Worm (Caenorhabditis elegans) whole organism, L4 larva: ENCODE data around the gene ZK666.12.

Experiments used
- T20F7.1 ChIP-seq: fragments of 200-800 bp; sonication (Bioruptor generic); optimal IDR thresholded peaks from 2 replicates; lab custom pipeline; 2018; ENCODE audit warnings: mild to moderate bottlenecking, missing genetic modification characterization, missing compliant biosample characterization
- T26A8.4 ChIP-seq: fragments of 200-800 bp; sonication (Bioruptor generic); IDR thresholded peaks from 2 replicates; pipeline ENCODE4 v1.3.6; 2022; ENCODE audit warnings: missing genetic modification characterization, missing compliant biosample characterization
- Y5F2A.4 ChIP-seq: fragments of 200-800 bp; sonication (Bioruptor generic); optimal IDR thresholded peaks from 2 replicates; lab custom pipeline; 2018; ENCODE audit warnings: mild to moderate bottlenecking, missing genetic modification characterization, missing compliant biosample characterization
- aha-1 ChIP-seq: fragments of 150-350 bp; peaks from one replicate; lab custom pipeline; 2014; ENCODE audit warnings: missing biosample characterization, missing genetic modification characterization
- ceh-28 ChIP-seq: fragments of 150-350 bp; optimal IDR thresholded peaks from 2 replicates; lab custom pipeline; 2014; ENCODE audit warnings: missing biosample characterization, missing genetic modification reagents, missing genetic modification characterization
- ceh-32 ChIP-seq: sonication (generic microtip); optimal IDR thresholded peaks from 2 replicates; lab custom pipeline; 2016; ENCODE audit warnings: mild to moderate bottlenecking, missing genetic modification characterization, missing compliant biosample characterization; ENCODE audit not compliant: poor library complexity
- ceh-62 ChIP-seq: sonication (generic microtip); optimal IDR thresholded peaks from 2 replicates; lab custom pipeline; 2017; ENCODE audit warnings: missing biosample characterization, missing genetic modification characterization
- ceh-82 ChIP-seq: sonication (generic microtip); optimal IDR thresholded peaks from 2 replicates; lab custom pipeline; 2017; ENCODE audit warnings: missing biosample characterization, missing genetic modification characterization
- daf-12 ChIP-seq: fragments of 150-350 bp; optimal IDR thresholded peaks from 2 replicates; lab custom pipeline; 2014; ENCODE audit warnings: missing biosample characterization, missing genetic modification reagents, missing genetic modification characterization
- daf-16 ChIP-seq, 3 experiments: sonication (generic microtip); optimal IDR thresholded peaks; 2 replicates each; lab custom pipeline; 2016 to 2017; ENCODE audit warnings: missing genetic modification characterization in 3 of 3, missing genetic modification reagents in 3 of 3, mild to moderate bottlenecking in 2 of 3, missing compliant biosample characterization in 2 of 3, missing biosample characterization in 1 of 3, moderate library complexity in 1 of 3
- daf-19 ChIP-seq: fragments of 200-800 bp; sonication (Bioruptor generic); conservative IDR thresholded peaks from 2 replicates; pipeline ENCODE4 v1.3.6; 2022; ENCODE audit warnings: missing genetic modification characterization, missing compliant biosample characterization
- daf-8 ChIP-seq: fragments of 200-800 bp; sonication (Bioruptor generic); IDR thresholded peaks from 2 replicates; pipeline ENCODE4 v1.3.6; 2022; ENCODE audit warnings: missing genetic modification characterization, missing compliant biosample characterization
- dmd-6 ChIP-seq: fragments of 200-800 bp; sonication (Bioruptor generic); IDR thresholded peaks from 2 replicates; pipeline ENCODE4 v1.3.6; 2022; ENCODE audit warnings: missing genetic modification reagents, missing genetic modification characterization, missing compliant biosample characterization
- dmd-8 ChIP-seq: fragments of 200-800 bp; sonication (Bioruptor generic); IDR thresholded peaks from 2 replicates; pipeline ENCODE4 v1.3.6; 2022; ENCODE audit warnings: missing genetic modification characterization, missing compliant biosample characterization
- dpl-1 ChIP-seq: fragments of 150-350 bp; optimal IDR thresholded peaks from 2 replicates; lab custom pipeline; 2014; ENCODE audit warnings: missing biosample characterization, missing genetic modification reagents, missing genetic modification characterization
- duxl-1 ChIP-seq: sonication (generic microtip); optimal IDR thresholded peaks from 2 replicates; lab custom pipeline; 2016; ENCODE audit warnings: mild to moderate bottlenecking, missing genetic modification characterization, moderate library complexity, missing compliant biosample characterization; ENCODE audit not compliant: poor library complexity
- dve-1 ChIP-seq: sonication (generic microtip); optimal IDR thresholded peaks from 2 replicates; lab custom pipeline; 2017; ENCODE audit warnings: antibody characterized with exemption, mild to moderate bottlenecking, missing genetic modification characterization, missing compliant biosample characterization; ENCODE audit not compliant: insufficient read depth
- egl-27 ChIP-seq: sonication (generic microtip); optimal IDR thresholded peaks from 3 replicates; lab custom pipeline; 2017; ENCODE audit warnings: missing biosample characterization, missing genetic modification reagents, missing genetic modification characterization
- fkh-10 ChIP-seq: fragments of 150-350 bp; optimal IDR thresholded peaks from 2 replicates; lab custom pipeline; 2014; ENCODE audit warnings: missing biosample characterization, missing genetic modification reagents, missing genetic modification characterization
- gei-8 ChIP-seq: fragments of 200-800 bp; sonication (Bioruptor generic); optimal IDR thresholded peaks from 2 replicates; lab custom pipeline; 2018; ENCODE audit warnings: mild to moderate bottlenecking, missing genetic modification characterization, missing compliant biosample characterization
- jun-1 ChIP-seq: fragments of 150-350 bp; optimal IDR thresholded peaks from 2 replicates; lab custom pipeline; 2014; ENCODE audit warnings: missing biosample characterization, missing genetic modification reagents, missing genetic modification characterization
- lin-1 ChIP-seq: fragments of 200-800 bp; sonication (Bioruptor generic); IDR thresholded peaks from 2 replicates; pipeline ENCODE4 v1.3.6; 2022; ENCODE audit warnings: missing genetic modification reagents, missing genetic modification characterization, missing compliant biosample characterization
- lin-15B ChIP-seq: fragments of 150-350 bp; sonication (generic microtip); optimal IDR thresholded peaks from 3 replicates; lab custom pipeline; 2014; ENCODE audit warnings: missing biosample characterization, missing genetic modification characterization
- lin-29 ChIP-seq: fragments of 200-800 bp; sonication (Bioruptor generic); IDR thresholded peaks from 2 replicates; pipeline ENCODE4 v1.3.6; 2022; ENCODE audit warnings: missing genetic modification reagents, missing genetic modification characterization, missing compliant biosample characterization
- madf-5 ChIP-seq, 2 experiments: fragments of 200-800 bp; sonication (Bioruptor generic); IDR thresholded peaks; 2 replicates each; pipeline ENCODE4 v1.3.6; 2022; ENCODE audit warnings: missing compliant biosample characterization in 2 of 2, missing genetic modification characterization in 2 of 2
- madf-9 ChIP-seq: fragments of 200-800 bp; sonication (Bioruptor generic); conservative IDR thresholded peaks from 2 replicates; pipeline ENCODE4 v1.3.6; 2022; ENCODE audit warnings: missing genetic modification reagents, missing genetic modification characterization, missing compliant biosample characterization
- mdl-1 ChIP-seq, 2 experiments: fragments of 150-350 bp in 1 of 2; sonication (generic microtip) in 1 of 2; optimal IDR thresholded peaks; 2 replicates each; lab custom pipeline; 2014 to 2017; ENCODE audit warnings: missing biosample characterization in 2 of 2, missing genetic modification characterization in 2 of 2
- mdt-29 ChIP-seq: fragments of 200-800 bp; sonication (Bioruptor generic); IDR thresholded peaks from 2 replicates; pipeline ENCODE4 v1.3.6; 2022; ENCODE audit warnings: missing genetic modification reagents, missing genetic modification characterization, missing compliant biosample characterization
- mes-2 ChIP-seq: sonication (generic microtip); optimal IDR thresholded peaks from 2 replicates; lab custom pipeline; 2016; ENCODE audit warnings: missing genotype, mild to moderate bottlenecking, missing genetic modification characterization, missing compliant biosample characterization; ENCODE audit not compliant: poor library complexity, severe bottlenecking
- nhr-10 ChIP-seq: fragments of 150-350 bp; optimal IDR thresholded peaks from 2 replicates; lab custom pipeline; 2014; ENCODE audit warnings: missing biosample characterization, missing genetic modification characterization
- nhr-102 ChIP-seq: sonication (generic microtip); optimal IDR thresholded peaks from 2 replicates; lab custom pipeline; 2016; ENCODE audit warnings: mild to moderate bottlenecking, missing genetic modification characterization, moderate library complexity, missing compliant biosample characterization
- nhr-111 ChIP-seq: fragments of 200-800 bp; sonication (Bioruptor generic); optimal IDR thresholded peaks from 2 replicates; lab custom pipeline; 2018; ENCODE audit warnings: mild to moderate bottlenecking, missing genetic modification characterization, missing compliant biosample characterization
- nhr-237 ChIP-seq: sonication (generic microtip); optimal IDR thresholded peaks from 2 replicates; lab custom pipeline; 2017; ENCODE audit warnings: missing biosample characterization, missing genetic modification characterization
- nhr-25 ChIP-seq: sonication (generic microtip); optimal IDR thresholded peaks from 2 replicates; lab custom pipeline; 2017; ENCODE audit warnings: missing genetic modification characterization, mild to moderate bottlenecking, missing compliant biosample characterization, antibody characterized with exemption, moderate library complexity, borderline replicate concordance; ENCODE audit not compliant: insufficient read depth
- nhr-28 ChIP-seq: fragments of 150-350 bp; optimal IDR thresholded peaks from 2 replicates; lab custom pipeline; 2014; ENCODE audit warnings: missing biosample characterization, missing genetic modification characterization
- nhr-41 ChIP-seq: fragments of 200-800 bp; sonication (Bioruptor generic); IDR thresholded peaks from 2 replicates; pipeline ENCODE4 v1.3.6; 2022; ENCODE audit warnings: missing genetic modification reagents, missing genetic modification characterization, missing compliant biosample characterization
- nhr-48 ChIP-seq: sonication (generic microtip); optimal IDR thresholded peaks from 2 replicates; lab custom pipeline; 2016; ENCODE audit warnings: mild to moderate bottlenecking, missing genetic modification characterization, missing compliant biosample characterization
- pqm-1 ChIP-seq: sonication (generic microtip); optimal IDR thresholded peaks from 2 replicates; lab custom pipeline; 2017; ENCODE audit warnings: missing biosample characterization, missing genetic modification characterization
- saeg-2 ChIP-seq: fragments of 200-800 bp; sonication (Bioruptor generic); IDR thresholded peaks from 2 replicates; pipeline ENCODE4 v1.3.6; 2022; ENCODE audit warnings: missing genetic modification reagents, missing genetic modification characterization, missing compliant biosample characterization
- sdz-12 ChIP-seq: fragments of 200-800 bp; sonication (Bioruptor generic); optimal IDR thresholded peaks from 2 replicates; lab custom pipeline; 2018; ENCODE audit warnings: mild to moderate bottlenecking, missing genetic modification characterization, missing compliant biosample characterization
- skn-1 ChIP-seq: fragments of 150-350 bp; optimal IDR thresholded peaks from 2 replicates; lab custom pipeline; 2014; ENCODE audit warnings: missing biosample characterization, missing genetic modification characterization
- snpc-4 ChIP-seq: fragments of 150-350 bp; optimal IDR thresholded peaks from 2 replicates; lab custom pipeline; 2014; ENCODE audit warnings: missing biosample characterization, missing genetic modification characterization
- spr-1 ChIP-seq: sonication (generic microtip); optimal IDR thresholded peaks from 2 replicates; lab custom pipeline; 2016; ENCODE audit warnings: mild to moderate bottlenecking, missing genetic modification characterization, missing compliant biosample characterization
- spr-3 ChIP-seq: fragments of 200-800 bp; sonication (Bioruptor generic); optimal IDR thresholded peaks from 2 replicates; lab custom pipeline; 2018; ENCODE audit warnings: mild to moderate bottlenecking, missing genetic modification characterization, missing compliant biosample characterization
- unc-130 ChIP-seq: sonication (generic microtip); optimal IDR thresholded peaks from 2 replicates; lab custom pipeline; 2016; ENCODE audit warnings: missing genetic modification reagents, missing genetic modification characterization, missing compliant biosample characterization
- unc-62 ChIP-seq, 3 experiments: fragments of 150-350 bp in 1 of 3; sonication (generic microtip); optimal IDR thresholded peaks in 2 of 3; peaks in 1 of 3; 1 replicate in 1 of 3; 2 replicates in 2 of 3; lab custom pipeline; 2014 to 2017; ENCODE audit warnings: missing biosample characterization in 3 of 3, missing genetic modification characterization in 3 of 3, missing genetic modification reagents in 3 of 3, missing genotype in 1 of 3
- vab-7 ChIP-seq: fragments of 200-800 bp; sonication (Bioruptor generic); IDR thresholded peaks from 2 replicates; pipeline ENCODE4 v1.3.6; 2022; ENCODE audit warnings: missing genetic modification reagents, missing genetic modification characterization, missing compliant biosample characterization
- zag-1 ChIP-seq: fragments of 150-350 bp; optimal IDR thresholded peaks from 2 replicates; lab custom pipeline; 2014; ENCODE audit warnings: missing biosample characterization, missing genetic modification characterization
- zfp-2 ChIP-seq: sonication (generic microtip); optimal IDR thresholded peaks from 2 replicates; lab custom pipeline; 2016; ENCODE audit warnings: mild to moderate bottlenecking, missing genetic modification characterization, missing compliant biosample characterization
- zip-11 ChIP-seq: fragments of 200-800 bp; sonication (Bioruptor generic); IDR thresholded peaks from 2 replicates; pipeline ENCODE4 v1.3.6; 2022; ENCODE audit warnings: missing genetic modification characterization, missing compliant biosample characterization
- ztf-7 ChIP-seq: fragments of 150-350 bp; optimal IDR thresholded peaks from 2 replicates; lab custom pipeline; 2014; ENCODE audit warnings: missing biosample characterization, missing genetic modification characterization

Gene ZK666.12

ce11 chrII:10482899-10483298, 13.1 kb upstream of the ZK666.12 start:
- TF ChIP-seq lin-29 (no peak), dmd-6 (GFP tag; lab: Robert Waterston, UW) (peak; percentile 50; the same call in 1 of the 2 replicates), mes-2 (tag; lab: Kevin White, UChicago) (no peak), nhr-10 (tag; lab: Kevin White, UChicago) (no peak), gei-8 (no peak), sdz-12 (GFP tag; lab: Kevin White, UChicago) (no peak), madf-5 (GFP tag; IDR thresholded peaks at IDR 0.05; lab: Robert Waterston, UW) (no peak), daf-8 (no peak), ztf-7 (tag; lab: Kevin White, UChicago) (no peak), unc-62 (GFP tag; optimal IDR thresholded peaks at IDR 0.05 in 1 of 2; lab: Kevin White, UChicago) (peak in 1 of 2 experiments; percentile 27), unc-62 (tag; optimal IDR thresholded peaks at IDR 0.05; lab: Kevin White, UChicago) (no peak), mdl-1 (tag; optimal IDR thresholded peaks at IDR 0.05; lab: Kevin White, UChicago) (no peak), dve-1 (tag; lab: Kevin White, UChicago) (peak; percentile 13), mdt-29 (GFP tag; lab: Robert Waterston, UW) (no peak), ceh-32 (tag; lab: Kevin White, UChicago) (no peak), nhr-102 (tag; lab: Kevin White, UChicago) (no peak), zag-1 (no peak), saeg-2 (GFP tag; lab: Robert Waterston, UW) (no peak), dpl-1 (GFP tag; lab: Kevin White, UChicago) (no peak), skn-1 (tag; lab: Kevin White, UChicago) (no peak), nhr-25 (tag; lab: Kevin White, UChicago) (no peak), zfp-2 (tag; lab: Kevin White, UChicago) (no peak), T26A8.4 (GFP tag; lab: Robert Waterston, UW) (no peak), pqm-1 (tag; lab: Kevin White, UChicago) (peak; percentile 84), nhr-237 (tag; lab: Kevin White, UChicago) (no peak), daf-12 (tag; lab: Kevin White, UChicago) (no peak), lin-15B (tag; lab: Kevin White, UChicago) (no peak), spr-1 (no peak), T20F7.1 (GFP tag; lab: Kevin White, UChicago) (no peak), zip-11 (GFP tag; lab: Robert Waterston, UW) (no peak), fkh-10 (GFP tag; lab: Kevin White, UChicago) (no peak), ceh-82 (no peak), snpc-4 (tag; lab: Kevin White, UChicago) (no peak), Y5F2A.4 (GFP tag; lab: Kevin White, UChicago) (no peak), lin-1 (no peak), nhr-111 (GFP tag; lab: Kevin White, UChicago) (no peak), madf-9 (GFP tag; lab: Robert Waterston, UW) (no peak), jun-1 (tag; lab: Kevin White, UChicago) (no peak), unc-130 (GFP tag; lab: Kevin White, UChicago) (no peak), aha-1 (peak; percentile 77), daf-16 (GFP tag; optimal IDR thresholded peaks at IDR 0.05; lab: Kevin White, UChicago) (no peak), daf-16 (tag; optimal IDR thresholded peaks at IDR 0.05; lab: Kevin White, UChicago) (peak; percentile 81), ceh-62 (no peak), spr-3 (GFP tag; lab: Kevin White, UChicago) (no peak), ceh-28 (tag; lab: Kevin White, UChicago) (no peak), egl-27 (tag; lab: Kevin White, UChicago) (no peak), vab-7 (GFP tag; lab: Robert Waterston, UW) (no peak), nhr-41 (GFP tag; lab: Robert Waterston, UW) (no peak), nhr-28 (peak; percentile 61), nhr-48 (tag; lab: Kevin White, UChicago) (no peak), dmd-8 (GFP tag; lab: Robert Waterston, UW) (no peak), daf-19 (GFP tag; lab: Robert Waterston, UW) (no peak), duxl-1 (no peak)
